Fruit fly (Drosophila melanogaster) whole organism, pupa: ENCODE measurements around the gene CG14258.

Experiments
- CG10348 ChIP-seq: fragments of 200-800 bp; sonication (Bioruptor generic); IDR thresholded peaks from 2 replicates; pipeline ENCODE4 v1.3.6; 2022; ENCODE audit warnings: missing biosample characterization, missing genetic modification characterization
- CG12605 ChIP-seq: fragments of 200-800 bp; sonication (Bioruptor generic); IDR thresholded peaks from 2 replicates; pipeline ENCODE4 v1.3.6; 2022; ENCODE audit warnings: missing biosample characterization, missing genetic modification characterization
- CG13204 ChIP-seq: fragments of 200-800 bp; sonication (Bioruptor generic); optimal IDR thresholded peaks from 2 replicates; lab custom pipeline; 2018; ENCODE audit warnings: missing biosample characterization, mild to moderate bottlenecking, missing genetic modification characterization, moderate library complexity
- CG14655 ChIP-seq: fragments of 200-800 bp; sonication (Bioruptor generic); optimal IDR thresholded peaks from 3 replicates; lab custom pipeline; 2017; ENCODE audit warnings: mild to moderate bottlenecking, missing biosample characterization, missing genetic modification reagents, missing genetic modification characterization
- CG15710 ChIP-seq: fragments of 200-800 bp; sonication (Bioruptor generic); optimal IDR thresholded peaks from 2 replicates; lab custom pipeline; 2018; ENCODE audit warnings: missing biosample characterization, mild to moderate bottlenecking, missing genetic modification characterization, moderate library complexity
- CG17806 ChIP-seq: fragments of 200-800 bp; sonication (Bioruptor generic); optimal IDR thresholded peaks from 2 replicates; lab custom pipeline; 2018; ENCODE audit warnings: missing biosample characterization, mild to moderate bottlenecking, missing genetic modification characterization, moderate library complexity
- CG32121 ChIP-seq: fragments of 200-800 bp; sonication (Bioruptor generic); IDR thresholded peaks from 2 replicates; pipeline ENCODE4 v1.3.6; 2022; ENCODE audit warnings: missing biosample characterization, missing genetic modification characterization
- CG34367 ChIP-seq: fragments of 200-800 bp; sonication (Bioruptor generic); optimal IDR thresholded peaks from 2 replicates; lab custom pipeline; 2018; ENCODE audit warnings: missing biosample characterization, mild to moderate bottlenecking, missing genetic modification characterization
- CG4496 ChIP-seq: fragments of 200-800 bp; sonication (Bioruptor generic); IDR thresholded peaks from 3 replicates; pipeline ENCODE4 v1.3.6; 2022; ENCODE audit warnings: missing biosample characterization, missing genetic modification characterization
- CG8159 ChIP-seq: fragments of 200-800 bp; sonication (Bioruptor generic); optimal IDR thresholded peaks from 3 replicates; lab custom pipeline; 2018; ENCODE audit warnings: missing biosample characterization, mild to moderate bottlenecking, missing genetic modification characterization, moderate library complexity
- CG8301 ChIP-seq: fragments of 200-800 bp; sonication (Bioruptor generic); optimal IDR thresholded peaks from 2 replicates; lab custom pipeline; 2018; ENCODE audit warnings: missing biosample characterization, mild to moderate bottlenecking, missing genetic modification characterization
- CG9948 ChIP-seq: fragments of 200-800 bp; sonication (Bioruptor generic); optimal IDR thresholded peaks from 2 replicates; lab custom pipeline; 2018; ENCODE audit warnings: missing biosample characterization, mild to moderate bottlenecking, missing genetic modification characterization, moderate library complexity
- D1 ChIP-seq: fragments of 200-800 bp; sonication (Bioruptor generic); optimal IDR thresholded peaks from 2 replicates; lab custom pipeline; 2018; ENCODE audit warnings: missing biosample characterization, mild to moderate bottlenecking, missing genetic modification characterization, moderate library complexity
- EcR ChIP-seq: fragments of 200-800 bp; sonication (Bioruptor generic); optimal IDR thresholded peaks from 3 replicates; lab custom pipeline; 2019; ENCODE audit warnings: missing biosample characterization, missing genetic modification characterization, mild to moderate bottlenecking, moderate library complexity, missing genetic modification reagents
- Ets98B ChIP-seq: fragments of 200-800 bp; sonication (Bioruptor generic); IDR thresholded peaks from 2 replicates; pipeline ENCODE4 v1.3.6; 2022; ENCODE audit warnings: missing biosample characterization, missing genetic modification characterization
- Pif1A ChIP-seq: fragments of 200-800 bp; sonication (Bioruptor generic); optimal IDR thresholded peaks from 3 replicates; lab custom pipeline; 2016; ENCODE audit warnings: missing biosample characterization, missing genetic modification characterization
- Pif1B ChIP-seq: fragments of 200-800 bp; sonication (Bioruptor generic); optimal IDR thresholded peaks from 3 replicates; lab custom pipeline; 2016; ENCODE audit warnings: missing biosample characterization, missing genetic modification characterization
- Snoo ChIP-seq: fragments of 200-800 bp; sonication (Bioruptor generic); optimal IDR thresholded peaks from 3 replicates; lab custom pipeline; 2017; ENCODE audit warnings: missing biosample characterization, mild to moderate bottlenecking, missing genetic modification characterization, inconsistent platforms
- fd96Ca ChIP-seq: fragments of 200-800 bp; sonication (Bioruptor generic); IDR thresholded peaks from 3 replicates; pipeline ENCODE4 v1.3.6; 2022; ENCODE audit warnings: missing biosample characterization, missing genetic modification characterization
- gl ChIP-seq: fragments of 200-800 bp; sonication (Bioruptor generic); optimal IDR thresholded peaks from 2 replicates; lab custom pipeline; 2018; ENCODE audit warnings: missing biosample characterization, mild to moderate bottlenecking, missing genetic modification characterization
- rn ChIP-seq: fragments of 200-800 bp; sonication (Bioruptor generic); IDR thresholded peaks from 2 replicates; pipeline ENCODE4 v1.3.6; 2022; ENCODE audit warnings: missing biosample characterization, missing genetic modification characterization

CG14258 gene

dm6 chr3R:27124588-27124987 is 31.6 kb downstream of the CG14258 start, which contains the start of gene CG6059:
Gene CG6059, minus strand, starts transcription at chr3R:27124688.
- no peak for TF ChIP-seq CG34367 (tag; lab: Kevin White, UChicago)

- TF ChIP-seq gl (no peak), Snoo (no peak), Pif1A (no peak), D1 (tag; lab: Kevin White, UChicago) (no peak), CG4496 (GFP tag; lab: Robert Waterston, UW) (no peak), CG8301 (tag; lab: Kevin White, UChicago) (no peak), CG17806 (tag; lab: Kevin White, UChicago) (no peak), CG12605 (GFP tag; lab: Robert Waterston, UW) (no peak), CG32121 (GFP tag; lab: Robert Waterston, UW) (no peak), EcR (no peak), CG8159 (tag; lab: Kevin White, UChicago) (no peak), CG14655 (no peak), fd96Ca (no peak), CG10348 (no peak), Ets98B (no peak), CG13204 (no peak), CG9948 (tag; lab: Kevin White, UChicago) (no peak), CG15710 (tag; lab: Kevin White, UChicago) (no peak), rn (GFP tag; lab: Robert Waterston, UW) (no peak), CG34367 (tag; lab: Kevin White, UChicago) (no peak)
Measured at dm6 chr3R:27128723-27129122, 35.8 kb downstream of the CG14258 start.

dm6 chr3R:27129580-27130385 is 36.8 kb downstream of the CG14258 start:
- peak; percentile 73 for TF ChIP-seq fd96Ca
- TF ChIP-seq Ets98B: peak; percentile 78
- TF ChIP-seq CG15710 (tag; lab: Kevin White, UChicago): peak; percentile 68
- TF ChIP-seq CG32121 (GFP tag; lab: Robert Waterston, UW): peak; percentile 73
- TF ChIP-seq rn (GFP tag; lab: Robert Waterston, UW): peak; percentile 59; the same call in 1 of the 2 replicates
- peak; percentile 66 for TF ChIP-seq CG17806 (tag; lab: Kevin White, UChicago)
- peak; percentile 70 for TF ChIP-seq Snoo
- TF ChIP-seq CG13204: no peak
- TF ChIP-seq Pif1B: peak; percentile 68
- TF ChIP-seq D1 (tag; lab: Kevin White, UChicago): no peak
- peak; percentile 35 for TF ChIP-seq CG9948 (tag; lab: Kevin White, UChicago)
- peak; percentile 57 for TF ChIP-seq CG8301 (tag; lab: Kevin White, UChicago)
- peak; percentile 91 for TF ChIP-seq EcR
- TF ChIP-seq gl: peak; percentile 5
- peak; percentile 45 for TF ChIP-seq CG34367 (tag; lab: Kevin White, UChicago)
- no peak for TF ChIP-seq CG14655
- peak; percentile 86 for TF ChIP-seq Pif1A
- no peak for TF ChIP-seq CG10348
- peak; percentile 61; the same call in 1 of the 2 replicates for TF ChIP-seq CG12605 (GFP tag; lab: Robert Waterston, UW)
- peak; percentile 88 for TF ChIP-seq CG4496 (GFP tag; lab: Robert Waterston, UW)
- TF ChIP-seq CG8159 (tag; lab: Kevin White, UChicago): no peak

dm6 chr3R:27130551-27131161 is 37.7 kb downstream of the CG14258 start:
- peak; percentile 74 for TF ChIP-seq EcR
- 0 out of 3 replicates have a peak, but pooled peaks have one; percentile 7 for TF ChIP-seq CG4496 (GFP tag; lab: Robert Waterston, UW)
- no peak for TF ChIP-seq CG14655

dm6 chr3R:27131408-27131807 is 38.5 kb downstream of the CG14258 start:
- TF ChIP-seq Pif1A (no peak), CG9948 (tag; lab: Kevin White, UChicago) (no peak), CG17806 (tag; lab: Kevin White, UChicago) (no peak), CG12605 (GFP tag; lab: Robert Waterston, UW) (no peak), gl (no peak), fd96Ca (no peak), Snoo (no peak), CG8159 (tag; lab: Kevin White, UChicago) (no peak)

- no peak for TF ChIP-seq CG10348
- TF ChIP-seq CG15710 (tag; lab: Kevin White, UChicago): no peak
- no peak for TF ChIP-seq CG13204
- no peak for TF ChIP-seq CG14655
- TF ChIP-seq Pif1B: no peak
- no peak for TF ChIP-seq CG34367 (tag; lab: Kevin White, UChicago)
- TF ChIP-seq CG17806 (tag; lab: Kevin White, UChicago): no peak
- TF ChIP-seq fd96Ca: no peak
- no peak for TF ChIP-seq EcR
- TF ChIP-seq CG8301 (tag; lab: Kevin White, UChicago): no peak
- TF ChIP-seq CG4496 (GFP tag; lab: Robert Waterston, UW): no peak
- no peak for TF ChIP-seq Pif1A
- no peak for TF ChIP-seq Ets98B
Measured at dm6 chr3R:27133992-27134391, 41.0 kb downstream of the CG14258 start.
